Fruit fly (Drosophila melanogaster) whole organism, prepupa: Measurements from ENCODE around the gene CG15771.

Experiments used
- Blimp-1 ChIP-seq: fragments of 200-800 bp; sonication (Bioruptor generic); optimal IDR thresholded peaks from 3 replicates; lab custom pipeline; 2017; ENCODE audit warnings: missing biosample characterization, missing genetic modification characterization, mild to moderate bottlenecking, moderate library complexity, missing genetic modification reagents
- CG10631 ChIP-seq: fragments of 200-800 bp; sonication (Bioruptor generic); optimal IDR thresholded peaks from 2 replicates; lab custom pipeline; 2016; ENCODE audit warnings: missing biosample characterization, missing genetic modification characterization
- CG10669 ChIP-seq: fragments of 200-800 bp; sonication (Bioruptor generic); optimal IDR thresholded peaks from 3 replicates; lab custom pipeline; 2018; ENCODE audit warnings: missing biosample characterization, mild to moderate bottlenecking, missing genetic modification characterization, moderate library complexity
- CG11294 ChIP-seq: fragments of 200-800 bp; sonication (Bioruptor generic); IDR thresholded peaks from 2 replicates; pipeline ENCODE4 v1.3.6; 2022; ENCODE audit warnings: missing biosample characterization, missing genetic modification characterization
- CG15336 ChIP-seq: fragments of 200-800 bp; sonication (Bioruptor generic); IDR thresholded peaks from 2 replicates; pipeline ENCODE4 v1.3.6; 2022; ENCODE audit warnings: missing biosample characterization, missing genetic modification characterization
- CG1621 ChIP-seq: fragments of 200-800 bp; sonication (Bioruptor generic); optimal IDR thresholded peaks from 3 replicates; lab custom pipeline; 2018; ENCODE audit warnings: missing biosample characterization, mild to moderate bottlenecking, missing genetic modification characterization
- CG16779 ChIP-seq: fragments of 200-800 bp; sonication (Bioruptor generic); optimal IDR thresholded peaks from 3 replicates; lab custom pipeline; 2017; ENCODE audit warnings: missing biosample characterization, mild to moderate bottlenecking, missing genetic modification characterization
- CG3032 ChIP-seq: fragments of 200-800 bp; optimal IDR thresholded peaks from 2 replicates; lab custom pipeline; 2019; ENCODE audit warnings: missing biosample characterization, mild to moderate bottlenecking, missing genetic modification characterization, moderate library complexity
- CG31627 ChIP-seq: fragments of 200-800 bp; sonication (Bioruptor generic); optimal IDR thresholded peaks from 3 replicates; lab custom pipeline; 2016; ENCODE audit warnings: missing biosample characterization, missing genetic modification characterization
- CG32006 ChIP-seq: fragments of 200-800 bp; sonication (Bioruptor generic); optimal IDR thresholded peaks from 3 replicates; lab custom pipeline; 2017; ENCODE audit warnings: missing biosample characterization, mild to moderate bottlenecking, missing genetic modification characterization
- CG4318 ChIP-seq: fragments of 200-800 bp; sonication (Bioruptor generic); optimal IDR thresholded peaks from 3 replicates; lab custom pipeline; 2017; ENCODE audit warnings: missing biosample characterization, mild to moderate bottlenecking, missing genetic modification characterization
- CG6163 ChIP-seq: fragments of 200-800 bp; sonication (Bioruptor generic); IDR thresholded peaks from 3 replicates; pipeline ENCODE4 v1.3.6; 2022; ENCODE audit warnings: missing biosample characterization, missing genetic modification characterization
- CG6854 ChIP-seq: fragments of 200-800 bp; sonication (Bioruptor generic); optimal IDR thresholded peaks from 2 replicates; lab custom pipeline; 2017; ENCODE audit warnings: missing biosample characterization, mild to moderate bottlenecking, missing genetic modification characterization
- CG7368 ChIP-seq: fragments of 200-800 bp; sonication (Bioruptor generic); optimal IDR thresholded peaks from 3 replicates; lab custom pipeline; 2016; ENCODE audit warnings: missing biosample characterization, missing genetic modification characterization
- CG8119 ChIP-seq: fragments of 200-800 bp; sonication (Bioruptor generic); IDR thresholded peaks from 3 replicates; pipeline ENCODE4 v1.3.6; 2022; ENCODE audit warnings: missing biosample characterization, missing genetic modification characterization
- CG8632 ChIP-seq: fragments of 200-800 bp; sonication (Bioruptor generic); optimal IDR thresholded peaks from 3 replicates; lab custom pipeline; 2016; ENCODE audit warnings: missing biosample characterization, missing genetic modification characterization
- CG9139 ChIP-seq: fragments of 200-800 bp; sonication (Bioruptor generic); optimal IDR thresholded peaks from 3 replicates; lab custom pipeline; 2017; ENCODE audit warnings: missing biosample characterization, mild to moderate bottlenecking, missing genetic modification characterization
- Eip75B ChIP-seq: fragments of 200-800 bp; sonication (Bioruptor generic); optimal IDR thresholded peaks from 3 replicates; lab custom pipeline; 2016; ENCODE audit warnings: missing biosample characterization, missing genetic modification characterization
- Eip78C ChIP-seq: fragments of 200-800 bp; sonication (Bioruptor generic); peaks from one replicate; lab custom pipeline; 2016; ENCODE audit warnings: missing biosample characterization, missing genetic modification characterization
- Eip93F ChIP-seq: fragments of 200-800 bp; sonication (Bioruptor generic); optimal IDR thresholded peaks from 2 replicates; lab custom pipeline; 2016; ENCODE audit warnings: missing biosample characterization, mild to moderate bottlenecking, missing genetic modification characterization
- Ets96B ChIP-seq: fragments of 200-800 bp; optimal IDR thresholded peaks from 2 replicates; lab custom pipeline; 2019; ENCODE audit warnings: missing biosample characterization, mild to moderate bottlenecking, missing genetic modification characterization, moderate library complexity
- Gug ChIP-seq: fragments of 200-800 bp; sonication (Bioruptor generic); IDR thresholded peaks from 2 replicates; pipeline ENCODE4 v1.3.6; 2022; ENCODE audit warnings: missing biosample characterization, missing genetic modification characterization
- Hr38 ChIP-seq: sonication (Bioruptor generic); optimal IDR thresholded peaks from 2 replicates; lab custom pipeline; 2016; ENCODE audit warnings: missing biosample characterization, missing genetic modification characterization
- Hr39 ChIP-seq: fragments of 200-800 bp; sonication (Bioruptor generic); optimal IDR thresholded peaks from 2 replicates; lab custom pipeline; 2016; ENCODE audit warnings: missing biosample characterization, missing genetic modification characterization
- Lpt ChIP-seq: fragments of 200-800 bp; sonication (Bioruptor generic); optimal IDR thresholded peaks from 3 replicates; lab custom pipeline; 2016; ENCODE audit warnings: missing biosample characterization, missing genetic modification characterization
- Met ChIP-seq: fragments of 200-800 bp; sonication (Bioruptor generic); optimal IDR thresholded peaks from 3 replicates; lab custom pipeline; 2016; ENCODE audit warnings: missing biosample characterization, missing genetic modification characterization
- Smox ChIP-seq: fragments of 200-800 bp; sonication (Bioruptor generic); optimal IDR thresholded peaks from 3 replicates; lab custom pipeline; 2016; ENCODE audit warnings: missing biosample characterization, missing genetic modification characterization
- Sox102F ChIP-seq: fragments of 200-800 bp; sonication (Bioruptor generic); optimal IDR thresholded peaks from 2 replicates; lab custom pipeline; 2016; ENCODE audit warnings: missing biosample characterization, mild to moderate bottlenecking, missing genetic modification characterization
- Sox15 ChIP-seq: fragments of 200-800 bp; sonication (Bioruptor generic); optimal IDR thresholded peaks from 3 replicates; lab custom pipeline; 2016; ENCODE audit warnings: missing biosample characterization, missing genetic modification characterization
- achi ChIP-seq: fragments of 200-800 bp; sonication (Bioruptor generic); optimal IDR thresholded peaks from 3 replicates; lab custom pipeline; 2016; ENCODE audit warnings: missing biosample characterization, missing genetic modification characterization
- cyc ChIP-seq: fragments of 200-800 bp; sonication (Bioruptor generic); optimal IDR thresholded peaks from 3 replicates; lab custom pipeline; 2016; ENCODE audit warnings: missing biosample characterization, missing genetic modification characterization
- dac ChIP-seq: fragments of 200-800 bp; sonication (Bioruptor generic); optimal IDR thresholded peaks from 2 replicates; lab custom pipeline; 2017; ENCODE audit warnings: missing biosample characterization, mild to moderate bottlenecking, missing genetic modification characterization
- dsx ChIP-seq: fragments of 200-800 bp; optimal IDR thresholded peaks from 3 replicates; lab custom pipeline; 2019; ENCODE audit warnings: missing biosample characterization, mild to moderate bottlenecking, missing genetic modification characterization, moderate library complexity; ENCODE audit not compliant: poor library complexity, severe bottlenecking
- fd59A ChIP-seq: fragments of 200-800 bp; sonication (Bioruptor generic); optimal IDR thresholded peaks from 2 replicates; lab custom pipeline; 2017; ENCODE audit warnings: missing biosample characterization, mild to moderate bottlenecking, missing genetic modification characterization, missing genetic modification reagents
- fd85E ChIP-seq: fragments of 200-800 bp; sonication (Bioruptor generic); optimal IDR thresholded peaks from 3 replicates; lab custom pipeline; 2016; ENCODE audit warnings: missing biosample characterization, missing genetic modification characterization
- lz ChIP-seq: fragments of 200-800 bp; sonication (Bioruptor generic); optimal IDR thresholded peaks from 3 replicates; lab custom pipeline; 2016; ENCODE audit warnings: missing biosample characterization, missing genetic modification characterization
- net ChIP-seq: fragments of 200-800 bp; sonication (Bioruptor generic); optimal IDR thresholded peaks from 3 replicates; lab custom pipeline; 2016; ENCODE audit warnings: missing biosample characterization, missing genetic modification characterization
- salr ChIP-seq, 2 experiments: fragments of 200-800 bp; sonication (Bioruptor generic); optimal IDR thresholded peaks; 3 replicates each; lab custom pipeline; 2016 to 2018; ENCODE audit warnings: missing biosample characterization in 2 of 2, missing genetic modification characterization in 2 of 2, mild to moderate bottlenecking in 1 of 2
- spab ChIP-seq: fragments of 200-800 bp; sonication (Bioruptor generic); optimal IDR thresholded peaks from 2 replicates; lab custom pipeline; 2017; ENCODE audit warnings: missing biosample characterization, mild to moderate bottlenecking, missing genetic modification characterization, missing genetic modification reagents
- ss ChIP-seq, 2 experiments: fragments of 200-800 bp; sonication (Bioruptor generic); optimal IDR thresholded peaks; 2 replicates in 1 of 2; 3 replicates in 1 of 2; lab custom pipeline; 2017 to 2018; ENCODE audit warnings: mild to moderate bottlenecking in 2 of 2, missing biosample characterization in 2 of 2, missing genetic modification characterization in 2 of 2, moderate library complexity in 1 of 2
- topi ChIP-seq: fragments of 200-800 bp; sonication (Bioruptor generic); optimal IDR thresholded peaks from 3 replicates; lab custom pipeline; 2016; ENCODE audit warnings: missing biosample characterization, missing genetic modification characterization
- vri ChIP-seq: fragments of 200-800 bp; sonication (Bioruptor generic); optimal IDR thresholded peaks from 3 replicates; lab custom pipeline; 2016; ENCODE audit warnings: missing biosample characterization, mild to moderate bottlenecking, missing genetic modification characterization

The CG15771 gene

dm6 chrX:5764001-5764892, 8.9 kb downstream of the CG15771 start, which contains the start of the genes MAPk-Ak2 and CG42699 (continued):
- TF ChIP-seq dsx (GFP tag; lab: Kevin White, UChicago) (peak; percentile 55), CG7368 (GFP tag; lab: Kevin White, UChicago) (peak; percentile 59), achi (GFP tag; lab: Kevin White, UChicago) (peak; percentile 42), Met (GFP tag; lab: Kevin White, UChicago) (peak; percentile 54), CG3032 (tag; lab: Kevin White, UChicago) (peak; percentile 3), spab (GFP tag; lab: Kevin White, UChicago) (peak; percentile 24), CG32006 (no peak), CG6163 (GFP tag; lab: Robert Waterston, UW) (peak; percentile 34; the same call in 2 of the 3 replicates), CG8632 (GFP tag; lab: Kevin White, UChicago) (peak; percentile 58), vri (GFP tag; lab: Kevin White, UChicago) (peak; percentile 57), Hr38 (GFP tag; lab: Kevin White, UChicago) (no peak), CG16779 (tag; lab: Kevin White, UChicago) (peak; percentile 52), CG31627 (GFP tag; lab: Kevin White, UChicago) (no peak)

- TF ChIP-seq Eip78C (peak; percentile 8), salr (GFP tag; optimal IDR thresholded peaks at IDR 0.05; lab: Kevin White, UChicago) (no peak), net (GFP tag; lab: Kevin White, UChicago) (no peak), Sox15 (GFP tag; lab: Kevin White, UChicago) (no peak), Sox102F (GFP tag; lab: Kevin White, UChicago) (no peak)
These were observed 11.4 kb downstream of the CG15771 start for dm6 chrX:5766732-5767131.

dm6 chrX:5768602-5769251, 13.4 kb downstream of the CG15771 start:
- TF ChIP-seq lz (GFP tag; lab: Kevin White, UChicago) (no peak), Eip93F (GFP tag; lab: Kevin White, UChicago) (no peak), CG11294 (GFP tag; lab: Robert Waterston, UW) (no peak), Eip78C (peak; percentile 63), dsx (GFP tag; lab: Kevin White, UChicago) (peak; percentile 41), Blimp-1 (GFP tag; lab: Kevin White, UChicago) (peak; percentile 86), CG8119 (no peak), CG15336 (GFP tag; lab: Robert Waterston, UW) (no peak), CG4318 (GFP tag; lab: Kevin White, UChicago) (no peak), CG8632 (GFP tag; lab: Kevin White, UChicago) (no peak), ss (GFP tag; optimal IDR thresholded peaks at IDR 0.05; lab: Kevin White, UChicago) (peak; percentile 72 to 74), CG3032 (tag; lab: Kevin White, UChicago) (no peak), CG1621 (tag; lab: Kevin White, UChicago) (peak; percentile 35), dac (no peak), CG6163 (GFP tag; lab: Robert Waterston, UW) (peak; percentile 61; the same call in 2 of the 3 replicates), Eip75B (GFP tag; lab: Kevin White, UChicago) (peak; percentile 24), Met (GFP tag; lab: Kevin White, UChicago) (no peak), Gug (GFP tag; lab: Robert Waterston, UW) (no peak), spab (GFP tag; lab: Kevin White, UChicago) (peak; percentile 45), cyc (GFP tag; lab: Kevin White, UChicago) (no peak), CG16779 (tag; lab: Kevin White, UChicago) (peak; percentile 25), net (GFP tag; lab: Kevin White, UChicago) (no peak), fd59A (GFP tag; lab: Kevin White, UChicago) (no peak), CG6854 (GFP tag; lab: Kevin White, UChicago) (peak; percentile 61), CG10669 (GFP tag; lab: Kevin White, UChicago) (peak; percentile 31), Sox15 (GFP tag; lab: Kevin White, UChicago) (no peak), Lpt (GFP tag; lab: Kevin White, UChicago) (no peak), CG10631 (GFP tag; lab: Kevin White, UChicago) (no peak), topi (GFP tag; lab: Kevin White, UChicago) (no peak), Hr39 (GFP tag; lab: Kevin White, UChicago) (no peak), Smox (no peak), fd85E (GFP tag; lab: Kevin White, UChicago) (no peak), CG9139 (GFP tag; lab: Kevin White, UChicago) (peak; percentile 76), achi (GFP tag; lab: Kevin White, UChicago) (no peak), Ets96B (tag; lab: Kevin White, UChicago) (peak; percentile 20), CG7368 (GFP tag; lab: Kevin White, UChicago) (no peak)
